Worm (Caenorhabditis elegans) whole organism, L1 larva: ENCODE data around the gene clec-70.

ENCODE experiments used
- C04F5.9 ChIP-seq: sonication (generic microtip); optimal IDR thresholded peaks from 2 replicates; lab custom pipeline; 2016; ENCODE audit warnings: missing genetic modification characterization, missing compliant biosample characterization
- Y116A8C.19 ChIP-seq: sonication (generic microtip); optimal IDR thresholded peaks from 2 replicates; lab custom pipeline; 2016; ENCODE audit warnings: missing compliant biosample characterization, missing genetic modification characterization, borderline replicate concordance
- alr-1 ChIP-seq: fragments of 200-800 bp; sonication (Bioruptor generic); optimal IDR thresholded peaks from 2 replicates; lab custom pipeline; 2018; ENCODE audit warnings: borderline replicate concordance, mild to moderate bottlenecking, missing genetic modification characterization, missing compliant biosample characterization
- aly-2 ChIP-seq: fragments of 150-350 bp; optimal IDR thresholded peaks from 2 replicates; lab custom pipeline; 2014; ENCODE audit warnings: missing biosample characterization, missing genetic modification characterization
- ceh-63 ChIP-seq: fragments of 200-800 bp; sonication (Bioruptor generic); optimal IDR thresholded peaks from 2 replicates; lab custom pipeline; 2018; ENCODE audit warnings: mild to moderate bottlenecking, missing genetic modification characterization, missing compliant biosample characterization
- ceh-8 ChIP-seq: fragments of 200-800 bp; sonication (Bioruptor generic); optimal IDR thresholded peaks from 2 replicates; lab custom pipeline; 2018; ENCODE audit warnings: mild to moderate bottlenecking, missing genetic modification characterization, moderate library complexity, missing compliant biosample characterization
- ceh-82 ChIP-seq, 3 experiments: fragments of 150-350 bp in 1 of 3; sonication (generic microtip) in 2 of 3; optimal IDR thresholded peaks; 2 replicates each; lab custom pipeline; 2014 to 2017; ENCODE audit warnings: missing biosample characterization in 3 of 3, missing genetic modification characterization in 3 of 3
- ceh-88 ChIP-seq: fragments of 200-800 bp; sonication (Bioruptor generic); IDR thresholded peaks from 2 replicates; pipeline ENCODE4 v1.3.6; 2022; ENCODE audit warnings: missing genetic modification characterization, missing compliant biosample characterization
- efl-1 ChIP-seq, 4 experiments: fragments of 150-350 bp; optimal IDR thresholded peaks in 3 of 4; peaks in 1 of 4; 1 replicate in 1 of 4; 2 replicates in 3 of 4; lab custom pipeline; 2014; ENCODE audit warnings: missing biosample characterization in 2 of 4, missing genetic modification characterization in 2 of 4, missing genetic modification reagents in 2 of 4
- egl-27 ChIP-seq, 2 experiments: fragments of 150-350 bp in 1 of 2; sonication (generic microtip); optimal IDR thresholded peaks; 3 replicates each; lab custom pipeline; 2017 to 2018; ENCODE audit warnings: missing biosample characterization in 2 of 2, missing genetic modification characterization in 2 of 2, missing genetic modification reagents in 2 of 2
- elt-2 ChIP-seq: sonication (generic microtip); optimal IDR thresholded peaks from 2 replicates; lab custom pipeline; 2016; ENCODE audit warnings: missing genetic modification characterization, mild to moderate bottlenecking, inconsistent platforms, missing compliant biosample characterization, missing genetic modification reagents
- fkh-10 ChIP-seq: sonication (generic microtip); optimal IDR thresholded peaks from 2 replicates; lab custom pipeline; 2017; ENCODE audit warnings: missing biosample characterization, missing genetic modification reagents, missing genetic modification characterization
- fkh-4 ChIP-seq: sonication (generic microtip); optimal IDR thresholded peaks from 2 replicates; lab custom pipeline; 2016; ENCODE audit warnings: missing compliant biosample characterization, missing genetic modification characterization, borderline replicate concordance
- fkh-8 ChIP-seq: sonication (generic microtip); optimal IDR thresholded peaks from 2 replicates; lab custom pipeline; 2016; ENCODE audit warnings: mild to moderate bottlenecking, missing genetic modification characterization, missing compliant biosample characterization
- hlh-17 ChIP-seq: fragments of 200-800 bp; sonication (Bioruptor generic); optimal IDR thresholded peaks from 2 replicates; lab custom pipeline; 2018; ENCODE audit warnings: missing genetic modification characterization, mild to moderate bottlenecking, missing compliant biosample characterization, moderate library complexity, borderline replicate concordance
- hlh-4 ChIP-seq: sonication (generic microtip); optimal IDR thresholded peaks from 2 replicates; lab custom pipeline; 2016; ENCODE audit warnings: mild to moderate bottlenecking, missing genetic modification characterization, missing compliant biosample characterization
- irx-1 ChIP-seq: sonication (generic microtip); optimal IDR thresholded peaks from 2 replicates; lab custom pipeline; 2016; ENCODE audit warnings: missing genetic modification characterization, missing compliant biosample characterization
- isw-1 ChIP-seq: fragments of 200-800 bp; sonication (Bioruptor generic); IDR thresholded peaks from 2 replicates; pipeline ENCODE4 v1.3.6; 2022; ENCODE audit warnings: missing genetic modification characterization, missing compliant biosample characterization
- jun-1 ChIP-seq: fragments of 150-350 bp; optimal IDR thresholded peaks from 2 replicates; lab custom pipeline; 2014; ENCODE audit warnings: missing biosample characterization, missing genetic modification reagents, missing genetic modification characterization
- lin-39 ChIP-seq: fragments of 150-350 bp; optimal IDR thresholded peaks from 2 replicates; lab custom pipeline; 2014; ENCODE audit warnings: missing biosample characterization, missing genetic modification reagents, missing genetic modification characterization
- nhr-11 ChIP-seq: fragments of 150-350 bp; optimal IDR thresholded peaks from 2 replicates; lab custom pipeline; 2014; ENCODE audit warnings: missing biosample characterization, missing genetic modification characterization
- nhr-20 ChIP-seq: sonication (generic microtip); optimal IDR thresholded peaks from 2 replicates; lab custom pipeline; 2016; ENCODE audit warnings: mild to moderate bottlenecking, missing genetic modification characterization, missing compliant biosample characterization
- pqm-1 ChIP-seq: sonication (generic microtip); optimal IDR thresholded peaks from 3 replicates; lab custom pipeline; 2017; ENCODE audit warnings: missing biosample characterization, missing genetic modification characterization
- rnt-1 ChIP-seq: sonication (generic microtip); optimal IDR thresholded peaks from 2 replicates; lab custom pipeline; 2016; ENCODE audit warnings: mild to moderate bottlenecking, missing genetic modification characterization, moderate library complexity, missing compliant biosample characterization
- skn-1 ChIP-seq: fragments of 150-350 bp; optimal IDR thresholded peaks from 2 replicates; lab custom pipeline; 2014; ENCODE audit warnings: missing biosample characterization, missing genetic modification characterization
- snu-23 ChIP-seq: sonication (generic microtip); optimal IDR thresholded peaks from 2 replicates; lab custom pipeline; 2016; ENCODE audit warnings: missing genetic modification characterization, missing compliant biosample characterization
- sox-4 ChIP-seq: sonication (generic microtip); optimal IDR thresholded peaks from 2 replicates; lab custom pipeline; 2016; ENCODE audit warnings: missing genetic modification characterization, missing compliant biosample characterization
- swsn-7 ChIP-seq: sonication (generic microtip); optimal IDR thresholded peaks from 2 replicates; lab custom pipeline; 2016; ENCODE audit warnings: missing genetic modification characterization, missing compliant biosample characterization
- tbx-2 ChIP-seq: sonication (generic microtip); optimal IDR thresholded peaks from 2 replicates; lab custom pipeline; 2016; ENCODE audit warnings: missing genetic modification characterization, missing compliant biosample characterization
- unc-30 ChIP-seq: sonication (generic microtip); optimal IDR thresholded peaks from 2 replicates; lab custom pipeline; 2017; ENCODE audit warnings: missing biosample characterization, missing genetic modification characterization
- unc-98 ChIP-seq: fragments of 200-800 bp; sonication (Bioruptor generic); IDR thresholded peaks from 2 replicates; pipeline ENCODE4 v1.3.6; 2022; ENCODE audit warnings: missing genetic modification characterization, missing compliant biosample characterization
- ztf-11 ChIP-seq, 2 experiments: sonication (generic microtip); optimal IDR thresholded peaks; 2 replicates each; lab custom pipeline; 2016 to 2017; ENCODE audit warnings: missing genetic modification characterization in 2 of 2, missing biosample characterization in 1 of 2, missing compliant biosample characterization in 1 of 2

Gene clec-70

ce11 chrIV:3921898-3922297, 10.6 kb upstream of the clec-70 start, which contains the start of gene clec-67:
Gene clec-67, plus strand, starts transcription at chrIV:3922165.
- TF ChIP-seq skn-1 (tag; lab: Kevin White, UChicago) (no peak), irx-1 (no peak), pqm-1 (tag; lab: Kevin White, UChicago) (peak; percentile 21), elt-2 (tag; lab: Kevin White, UChicago) (peak; percentile 94)

- TF ChIP-seq fkh-8 (tag; lab: Kevin White, UChicago), result no peak
- no peak for TF ChIP-seq rnt-1 (tag; lab: Kevin White, UChicago)
- TF ChIP-seq lin-39, result no peak
- TF ChIP-seq C04F5.9 (tag; lab: Kevin White, UChicago), result no peak
- no peak for TF ChIP-seq skn-1 (tag; lab: Kevin White, UChicago)
- TF ChIP-seq ceh-63 (GFP tag; lab: Kevin White, UChicago), result no peak
- no peak for TF ChIP-seq nhr-20 (tag; lab: Kevin White, UChicago)
- no peak for TF ChIP-seq pqm-1 (tag; lab: Kevin White, UChicago)
- TF ChIP-seq efl-1 (optimal IDR thresholded peaks at IDR 0.05; lab: Kevin White, UChicago), result no peak
- no peak for TF ChIP-seq efl-1 (GFP tag; optimal IDR thresholded peaks at IDR 0.05 in 1 of 2; lab: Kevin White, UChicago)
- TF ChIP-seq Y116A8C.19 (tag; lab: Kevin White, UChicago), result no peak
- no peak for TF ChIP-seq swsn-7
- no peak for TF ChIP-seq unc-30 (tag; lab: Kevin White, UChicago)
- TF ChIP-seq egl-27 (tag; optimal IDR thresholded peaks at IDR 0.05; lab: Kevin White, UChicago), result no peak
- TF ChIP-seq fkh-10 (GFP tag; lab: Kevin White, UChicago), result no peak
- TF ChIP-seq isw-1 (GFP tag; lab: Robert Waterston, UW), result no peak
- TF ChIP-seq jun-1, result no peak
- TF ChIP-seq hlh-17 (GFP tag; lab: Kevin White, UChicago), result no peak
- no peak for TF ChIP-seq fkh-4 (tag; lab: Kevin White, UChicago)
- no peak for TF ChIP-seq ceh-82 (tag; optimal IDR thresholded peaks at IDR 0.05; lab: Kevin White, UChicago)
- TF ChIP-seq snu-23, result no peak
Observed at ce11 chrIV:3926117-3926516, 6.4 kb upstream of the clec-70 start, which contains the start of gene clec-68. Gene clec-68, plus strand, starts transcription at chrIV:3926417.

- TF ChIP-seq aly-2 (no peak), ceh-8 (GFP tag; lab: Kevin White, UChicago) (no peak), alr-1 (tag; lab: Kevin White, UChicago) (no peak), elt-2 (tag; lab: Kevin White, UChicago) (peak; percentile 58)
Observed at ce11 chrIV:3937097-3937496, 4.6 kb downstream of the clec-70 start, which contains the start of gene clec-71. Gene clec-71, plus strand, starts transcription at chrIV:3937458.

ce11 chrIV:3941658-3942328, 9.3 kb downstream of the clec-70 start, which contains the start of gene clec-174:
Gene clec-174, minus strand, starts transcription at chrIV:3941708.
- no peak for TF ChIP-seq hlh-17 (GFP tag; lab: Kevin White, UChicago)
- TF ChIP-seq nhr-11 (tag; lab: Kevin White, UChicago), result no peak
- TF ChIP-seq unc-30 (tag; lab: Kevin White, UChicago), result no peak
- no peak for TF ChIP-seq hlh-4 (tag; lab: Kevin White, UChicago)
- TF ChIP-seq rnt-1 (tag; lab: Kevin White, UChicago), result no peak
- no peak for TF ChIP-seq unc-98 (GFP tag; lab: Robert Waterston, UW)
- no peak for TF ChIP-seq ceh-88 (GFP tag; lab: Robert Waterston, UW)
- TF ChIP-seq lin-39, result no peak
- TF ChIP-seq tbx-2 (tag; lab: Kevin White, UChicago), result no peak
- no peak for TF ChIP-seq sox-4
- no peak for TF ChIP-seq ztf-11 (tag; optimal IDR thresholded peaks at IDR 0.05; lab: Kevin White, UChicago)
